Worm (Caenorhabditis elegans) whole organism, early embryonic: ENCODE results near the gene rpn-11.

Experiments used
- B0310.2 ChIP-seq: sonication (generic microtip); optimal IDR thresholded peaks from 2 replicates; lab custom pipeline; 2016; ENCODE audit warnings: mild to moderate bottlenecking, missing genetic modification characterization, missing compliant biosample characterization
- F13C5.2 ChIP-seq: sonication (generic microtip); optimal IDR thresholded peaks from 2 replicates; lab custom pipeline; 2017; ENCODE audit warnings: mild to moderate bottlenecking, missing genetic modification characterization, inconsistent platforms, missing compliant biosample characterization
- aly-1 ChIP-seq: sonication (generic microtip); optimal IDR thresholded peaks from 2 replicates; lab custom pipeline; 2016; ENCODE audit warnings: missing genetic modification characterization, missing compliant biosample characterization
- ama-1 ChIP-seq: fragments of 150-350 bp; optimal IDR thresholded peaks from 2 replicates; lab custom pipeline; 2014
- flt-1 ChIP-seq: fragments of 200-800 bp; sonication (Bioruptor generic); IDR thresholded peaks from 2 replicates; pipeline ENCODE4 v1.3.6; 2022; ENCODE audit warnings: missing genetic modification characterization, missing compliant biosample characterization
- hnd-1 ChIP-seq: sonication (generic microtip); optimal IDR thresholded peaks from 2 replicates; lab custom pipeline; 2016; ENCODE audit warnings: missing genetic modification characterization, missing compliant biosample characterization
- pes-1 ChIP-seq: fragments of 200-800 bp; sonication (Bioruptor generic); IDR thresholded peaks from 2 replicates; pipeline ENCODE4 v1.3.6; 2022; ENCODE audit warnings: missing genetic modification reagents, missing genetic modification characterization, missing compliant biosample characterization
- scrt-1 ChIP-seq: fragments of 200-800 bp; sonication (Bioruptor generic); IDR thresholded peaks from 2 replicates; pipeline ENCODE4 v1.3.6; 2022; ENCODE audit warnings: missing genetic modification characterization, missing compliant biosample characterization
- sea-1 ChIP-seq: fragments of 200-800 bp; sonication (Bioruptor generic); conservative IDR thresholded peaks from 2 replicates; pipeline ENCODE4 v1.3.6; 2022; ENCODE audit warnings: missing genetic modification characterization, missing compliant biosample characterization
- tbx-11 ChIP-seq: fragments of 200-800 bp; sonication (Bioruptor generic); IDR thresholded peaks from 2 replicates; pipeline ENCODE4 v1.3.6; 2022; ENCODE audit warnings: missing genetic modification characterization, missing compliant biosample characterization
- tra-4 ChIP-seq: sonication (generic microtip); optimal IDR thresholded peaks from 2 replicates; lab custom pipeline; 2017; ENCODE audit warnings: missing genetic modification characterization, missing compliant biosample characterization

DNA sequence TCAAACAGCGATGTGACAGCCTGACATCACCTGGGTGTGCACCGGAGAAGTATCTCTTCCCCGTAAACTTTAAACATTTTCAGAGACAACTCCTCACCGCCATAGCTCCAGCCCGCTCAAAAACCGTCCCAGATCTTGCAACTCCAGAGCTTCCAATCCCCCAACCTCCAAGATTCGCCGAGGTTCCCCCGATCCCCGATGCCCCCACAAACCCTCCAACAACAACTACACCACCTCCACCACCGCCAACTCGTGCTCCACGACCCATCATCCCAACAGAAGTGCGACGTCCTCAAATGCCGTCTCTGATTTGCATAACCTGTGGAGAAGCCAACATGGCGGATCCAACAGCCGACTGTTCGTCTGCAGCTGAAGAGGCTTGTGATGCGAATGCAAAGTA is 26.7 kb upstream of the rpn-11 start:
- TF ChIP-seq ama-1 (no peak), hnd-1 (tag; lab: Kevin White, UChicago) (no peak), scrt-1 (GFP tag; lab: Robert Waterston, UW) (no peak), B0310.2 (no peak), tbx-11 (GFP tag; lab: Robert Waterston, UW) (no peak), aly-1 (tag; lab: Kevin White, UChicago) (no peak), F13C5.2 (no peak), tra-4 (no peak), flt-1 (no peak), pes-1 (GFP tag; lab: Robert Waterston, UW) (no peak), sea-1 (no peak)
